Fruit fly (Drosophila melanogaster): Measurements from ENCODE around the gene Cp7Fa.

dm6 chrX:8473339-8473887 lies 2.7 kb downstream of the Cp7Fa start, which contains the start of gene Cp7Fb:
- TF ChIP-seq Pif1B (GFP tag; optimal IDR thresholded peaks at IDR 0.05) (no peak), CG13204 (GFP tag; optimal IDR thresholded peaks at IDR 0.05) (no peak), EcR (GFP tag; optimal IDR thresholded peaks at IDR 0.05) (no peak), CG15710 (tag; optimal IDR thresholded peaks at IDR 0.05) (no peak), gl (tag; optimal IDR thresholded peaks at IDR 0.05) (no peak), CG12605 (GFP tag; IDR thresholded peaks at IDR 0.05) (no peak), CG8159 (tag; optimal IDR thresholded peaks at IDR 0.05) (no peak), Snoo (tag; optimal IDR thresholded peaks at IDR 0.05) (no peak), Ets98B (GFP tag; IDR thresholded peaks at IDR 0.05) (no peak), D1 (tag; optimal IDR thresholded peaks at IDR 0.05) (no peak)

Data from whole organism, pupa.